Worm (Caenorhabditis elegans) whole organism, young adult: Measurements from ENCODE around the gene H40L08.8.

Experiments
- B0261.1 ChIP-seq: sonication (generic microtip); optimal IDR thresholded peaks from 2 replicates; lab custom pipeline; 2016; ENCODE audit warnings: mild to moderate bottlenecking, missing genetic modification characterization, moderate library complexity, missing compliant biosample characterization
- F10E7.11 ChIP-seq: sonication (generic microtip); optimal IDR thresholded peaks from 2 replicates; lab custom pipeline; 2017; ENCODE audit warnings: mild to moderate bottlenecking, missing genetic modification characterization, moderate library complexity, missing compliant biosample characterization
- F23B12.7 ChIP-seq: sonication (generic microtip); optimal IDR thresholded peaks from 2 replicates; lab custom pipeline; 2017; ENCODE audit warnings: missing genetic modification characterization, mild to moderate bottlenecking, missing compliant biosample characterization, antibody characterized with exemption, moderate library complexity; ENCODE audit not compliant: insufficient read depth
- F39B2.1 ChIP-seq: fragments of 200-800 bp; sonication (Bioruptor generic); IDR thresholded peaks from 2 replicates; pipeline ENCODE4 v1.3.6; 2022; ENCODE audit warnings: missing genetic modification reagents, missing genetic modification characterization, missing compliant biosample characterization
- T07F8.4 ChIP-seq: sonication (generic microtip); optimal IDR thresholded peaks from 2 replicates; lab custom pipeline; 2016; ENCODE audit warnings: mild to moderate bottlenecking, missing genetic modification characterization, moderate library complexity, missing compliant biosample characterization
- Y56A3A.18 ChIP-seq: fragments of 200-800 bp; sonication (Bioruptor generic); IDR thresholded peaks from 2 replicates; pipeline ENCODE4 v1.3.6; 2022; ENCODE audit warnings: missing genetic modification reagents, missing genetic modification characterization, missing compliant biosample characterization
- Y67H2A.10 ChIP-seq: fragments of 200-800 bp; sonication (Bioruptor generic); conservative IDR thresholded peaks from 2 replicates; pipeline ENCODE4 v1.3.6; 2022; ENCODE audit warnings: missing genetic modification reagents, missing genetic modification characterization, missing compliant biosample characterization
- ZK185.1 ChIP-seq: sonication (generic microtip); optimal IDR thresholded peaks from 2 replicates; lab custom pipeline; 2016; ENCODE audit warnings: mild to moderate bottlenecking, missing genetic modification characterization, missing compliant biosample characterization; ENCODE audit not compliant: poor library complexity, severe bottlenecking
- ama-1 ChIP-seq, 3 experiments: fragments of 150-350 bp in 1 of 3; sonication (generic microtip) in 2 of 3; optimal IDR thresholded peaks; 2 replicates each; lab custom pipeline; 2014 to 2018; ENCODE audit warnings: missing biosample characterization in 2 of 3, missing genetic modification characterization in 2 of 3, missing genetic modification reagents in 2 of 3
- athp-1 ChIP-seq: sonication (generic microtip); optimal IDR thresholded peaks from 2 replicates; lab custom pipeline; 2017; ENCODE audit warnings: mild to moderate bottlenecking, missing genetic modification characterization, missing compliant biosample characterization
- ccch-3 ChIP-seq: fragments of 200-800 bp; sonication (Bioruptor generic); optimal IDR thresholded peaks from 2 replicates; lab custom pipeline; 2018; ENCODE audit warnings: mild to moderate bottlenecking, missing genetic modification characterization, missing compliant biosample characterization
- ceh-58 ChIP-seq: fragments of 200-800 bp; sonication (Bioruptor generic); IDR thresholded peaks from 2 replicates; pipeline ENCODE4 v1.3.6; 2022; ENCODE audit warnings: missing genetic modification characterization, missing compliant biosample characterization
- ceh-79 ChIP-seq: sonication (generic microtip); optimal IDR thresholded peaks from 2 replicates; lab custom pipeline; 2017; ENCODE audit warnings: mild to moderate bottlenecking, missing genetic modification characterization, missing compliant biosample characterization
- egrh-3 ChIP-seq: fragments of 200-800 bp; sonication (Bioruptor generic); IDR thresholded peaks from 2 replicates; pipeline ENCODE4 v1.3.6; 2022; ENCODE audit warnings: missing genetic modification reagents, missing genetic modification characterization, missing compliant biosample characterization
- fkh-3 ChIP-seq: sonication (generic microtip); optimal IDR thresholded peaks from 2 replicates; lab custom pipeline; 2016; ENCODE audit warnings: mild to moderate bottlenecking, missing genetic modification characterization, missing compliant biosample characterization
- hmg-1.2 ChIP-seq: fragments of 200-800 bp; sonication (Bioruptor generic); IDR thresholded peaks from 2 replicates; pipeline ENCODE4 v1.3.6; 2022; ENCODE audit warnings: missing genetic modification reagents, missing genetic modification characterization, missing compliant biosample characterization
- hmg-20 ChIP-seq: fragments of 200-800 bp; sonication (Bioruptor generic); IDR thresholded peaks from 2 replicates; pipeline ENCODE4 v1.3.6; 2022; ENCODE audit warnings: missing genetic modification reagents, missing genetic modification characterization, missing compliant biosample characterization
- hrde-1 ChIP-seq: sonication (generic microtip); optimal IDR thresholded peaks from 2 replicates; lab custom pipeline; 2016; ENCODE audit warnings: missing genetic modification characterization, mild to moderate bottlenecking, missing compliant biosample characterization, moderate library complexity, missing genotype, missing genetic modification reagents, borderline replicate concordance
- lir-1 ChIP-seq: fragments of 200-800 bp; sonication (Bioruptor generic); conservative IDR thresholded peaks from 2 replicates; pipeline ENCODE4 v1.3.6; 2022; ENCODE audit warnings: missing genetic modification reagents, missing genetic modification characterization, missing compliant biosample characterization
- madf-10 ChIP-seq: sonication (generic microtip); optimal IDR thresholded peaks from 2 replicates; lab custom pipeline; 2016; ENCODE audit warnings: mild to moderate bottlenecking, missing genetic modification characterization, missing compliant biosample characterization
- mes-4 ChIP-seq: sonication (generic microtip); optimal IDR thresholded peaks from 2 replicates; lab custom pipeline; 2016; ENCODE audit warnings: missing genotype, missing genetic modification characterization, missing compliant biosample characterization
- nfya-1 ChIP-seq: sonication (generic microtip); optimal IDR thresholded peaks from 2 replicates; lab custom pipeline; 2017; ENCODE audit warnings: antibody characterized with exemption, missing compliant biosample characterization, missing genetic modification characterization, borderline replicate concordance; ENCODE audit not compliant: insufficient read depth
- nhr-120 ChIP-seq: fragments of 200-800 bp; sonication (Bioruptor generic); IDR thresholded peaks from 2 replicates; pipeline ENCODE4 v1.3.6; 2022; ENCODE audit warnings: missing genetic modification characterization, missing compliant biosample characterization
- nhr-27 ChIP-seq: fragments of 200-800 bp; sonication (Bioruptor generic); optimal IDR thresholded peaks from 2 replicates; lab custom pipeline; 2018; ENCODE audit warnings: mild to moderate bottlenecking, missing genetic modification characterization, moderate library complexity, missing compliant biosample characterization
- rpc-1 ChIP-seq, 2 experiments: fragments of 150-350 bp in 1 of 2; sonication (generic microtip) in 1 of 2; optimal IDR thresholded peaks; 2 replicates each; lab custom pipeline; 2014 to 2018; ENCODE audit warnings: missing biosample characterization in 1 of 2, missing genetic modification characterization in 1 of 2, missing genetic modification reagents in 1 of 2, missing genotype in 1 of 2
- sdz-38 ChIP-seq: sonication (generic microtip); optimal IDR thresholded peaks from 2 replicates; lab custom pipeline; 2016; ENCODE audit warnings: missing genotype, missing genetic modification characterization, missing compliant biosample characterization
- snpc-4 ChIP-seq, 5 experiments: fragments of 150-350 bp in 1 of 5; sonication (generic microtip) in 4 of 5; optimal IDR thresholded peaks; 2 replicates each; lab custom pipeline; 2014 to 2018; ENCODE audit warnings: missing genetic modification characterization in 5 of 5, missing biosample characterization in 3 of 5, antibody characterized with exemption in 2 of 5, mild to moderate bottlenecking in 2 of 5, missing compliant biosample characterization in 2 of 5, missing genotype in 2 of 5, moderate library complexity in 2 of 5, missing genetic modification reagents in 1 of 5
- tbp1 ChIP-seq: fragments of 200-800 bp; sonication (Bioruptor generic); optimal IDR thresholded peaks from 2 replicates; lab custom pipeline; 2018; ENCODE audit warnings: mild to moderate bottlenecking, missing genetic modification characterization, missing compliant biosample characterization
- unc-130 ChIP-seq: sonication (generic microtip); optimal IDR thresholded peaks from 2 replicates; lab custom pipeline; 2016; ENCODE audit warnings: missing genetic modification reagents, missing genetic modification characterization, missing compliant biosample characterization
- zfh-2 ChIP-seq: fragments of 200-800 bp; sonication (Bioruptor generic); conservative IDR thresholded peaks from 2 replicates; pipeline ENCODE4 v1.3.6; 2022; ENCODE audit warnings: missing genetic modification reagents, missing genetic modification characterization, missing compliant biosample characterization
- ztf-25 ChIP-seq: fragments of 200-800 bp; sonication (Bioruptor generic); IDR thresholded peaks from 2 replicates; pipeline ENCODE4 v1.3.6; 2022; ENCODE audit warnings: missing genetic modification reagents, missing genetic modification characterization, missing compliant biosample characterization

The H40L08.8 gene

DNA sequence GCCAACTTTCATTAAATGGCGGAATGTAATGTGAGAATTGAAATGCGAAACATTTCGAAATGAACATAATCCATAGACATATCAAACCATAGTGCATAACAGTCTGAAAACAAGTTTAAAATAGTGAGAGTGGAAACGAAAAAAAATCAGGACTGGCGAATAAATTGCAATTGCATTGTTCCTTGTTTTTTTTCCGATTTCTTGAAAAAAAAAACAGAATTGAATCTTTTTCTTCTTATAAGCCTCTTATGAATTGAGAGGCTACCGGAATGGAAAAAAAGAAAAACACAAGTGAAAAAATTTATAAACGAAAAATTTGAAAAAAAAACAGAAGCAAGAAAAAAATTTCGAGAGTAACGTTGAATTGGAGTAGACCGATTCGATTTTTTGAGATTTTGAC, 39.1 kb upstream of the H40L08.8 start, which contains the start of gene R07D5.2:
TSS of gene R07D5.2 (minus strand) at position 101 of the 400 bp plus-strand sequence.
- TF ChIP-seq ZK185.1 (tag; lab: Kevin White, UChicago), result no peak
- TF ChIP-seq fkh-3 (tag; lab: Kevin White, UChicago), result no peak
- no peak for TF ChIP-seq hmg-1.2 (GFP tag; lab: Robert Waterston, UW)
- no peak for TF ChIP-seq Y56A3A.18
- TF ChIP-seq F39B2.1 (GFP tag; lab: Robert Waterston, UW), result no peak

DNA sequence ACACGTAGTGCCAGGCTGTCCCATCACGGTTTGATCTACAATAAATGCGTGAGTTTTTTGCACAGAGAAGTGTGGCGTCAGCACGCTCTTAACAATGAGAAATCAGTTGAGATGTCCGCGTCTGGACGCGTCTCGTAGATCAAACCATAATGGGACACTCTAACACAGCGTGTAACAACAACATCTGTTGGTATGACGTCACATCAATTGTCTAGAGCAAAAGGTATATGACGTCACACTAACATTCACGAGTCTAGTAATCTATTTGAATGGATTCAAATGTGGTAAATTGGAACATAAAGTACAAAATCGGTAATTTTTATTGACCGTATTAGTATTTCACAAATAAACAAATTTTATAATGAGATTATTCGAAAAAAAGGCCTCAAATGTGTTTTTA, 38.3 kb upstream of the H40L08.8 start:
- TF ChIP-seq hrde-1 (tag; lab: Kevin White, UChicago) (no peak), B0261.1 (tag; lab: Kevin White, UChicago) (no peak), mes-4 (tag; lab: Kevin White, UChicago) (no peak), sdz-38 (no peak), lir-1 (GFP tag; lab: Robert Waterston, UW) (no peak), madf-10 (tag; lab: Kevin White, UChicago) (no peak), F23B12.7 (tag; lab: Kevin White, UChicago) (no peak), unc-130 (GFP tag; lab: Kevin White, UChicago) (no peak), ccch-3 (GFP tag; lab: Kevin White, UChicago) (no peak), rpc-1 (optimal IDR thresholded peaks at IDR 0.05; lab: Kevin White, UChicago) (no peak), rpc-1 (tag; optimal IDR thresholded peaks at IDR 0.05; lab: Kevin White, UChicago) (no peak)

DNA sequence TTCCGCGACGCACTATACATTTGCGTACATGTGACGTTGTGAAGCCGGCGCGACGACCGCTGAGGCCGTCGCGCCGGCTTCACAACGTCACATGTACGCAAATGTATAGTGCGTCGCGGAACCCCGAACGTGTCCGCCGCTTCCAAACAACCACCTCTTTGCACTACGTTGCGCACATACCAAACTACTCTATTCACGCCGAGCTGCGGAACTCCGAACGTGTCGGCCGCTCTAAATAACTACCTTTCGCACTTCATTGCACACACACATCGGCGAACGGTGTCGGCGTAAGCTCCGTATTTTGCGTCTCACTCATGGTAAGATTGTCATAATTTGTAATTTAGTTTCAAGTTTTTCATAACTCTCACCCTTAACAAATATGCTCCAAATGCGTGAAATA, 34.7 kb upstream of the H40L08.8 start:
- TF ChIP-seq ceh-58 (0 out of 2 replicates have a peak, but pooled peaks have one; percentile 41), Y67H2A.10 (GFP tag; lab: Robert Waterston, UW) (no peak), snpc-4 (GFP tag; optimal IDR thresholded peaks at IDR 0.05; lab: Kevin White, UChicago) (no peak), snpc-4 (tag; optimal IDR thresholded peaks at IDR 0.05; lab: Kevin White, UChicago) (peak in 2 of 4 experiments; percentile 34 to 71), T07F8.4 (tag; lab: Kevin White, UChicago) (no peak), hmg-20 (no peak), F39B2.1 (GFP tag; lab: Robert Waterston, UW) (no peak), ztf-25 (GFP tag; lab: Robert Waterston, UW) (0 out of 2 replicates have a peak, but pooled peaks have one; percentile 32)

DNA sequence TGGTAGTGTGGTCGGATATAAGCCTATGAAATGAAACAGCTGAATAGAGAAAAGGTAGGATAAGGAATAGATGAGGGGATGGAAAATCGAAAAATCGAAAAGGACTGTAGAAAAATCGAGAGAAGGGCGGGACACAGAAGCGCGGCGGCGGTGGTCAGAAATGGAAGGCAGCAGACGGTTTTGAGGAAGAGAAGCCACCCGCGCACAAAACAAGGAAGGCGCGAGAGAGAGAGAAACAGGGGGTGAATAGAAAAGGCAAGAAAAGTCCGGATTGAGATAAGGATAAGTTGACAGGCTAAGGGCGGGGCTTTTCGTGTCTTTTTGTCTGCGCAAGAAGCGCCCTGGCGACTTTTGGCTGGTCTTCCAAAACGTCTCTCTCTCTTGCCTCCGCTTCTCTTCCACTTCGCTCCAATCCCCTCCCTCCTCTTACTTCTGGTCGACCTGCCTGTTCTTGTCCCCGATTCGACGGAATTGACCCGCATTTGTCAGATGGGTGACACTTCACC, 30.4 kb upstream of the H40L08.8 start, which contains the start of gene mlt-9:
TSS of gene mlt-9 (minus strand) at position 51 of the 506 bp plus-strand sequence.
- TF ChIP-seq ceh-79 (tag; lab: Kevin White, UChicago), result no peak
- TF ChIP-seq zfh-2 (GFP tag; lab: Robert Waterston, UW), result peak; percentile 77

DNA sequence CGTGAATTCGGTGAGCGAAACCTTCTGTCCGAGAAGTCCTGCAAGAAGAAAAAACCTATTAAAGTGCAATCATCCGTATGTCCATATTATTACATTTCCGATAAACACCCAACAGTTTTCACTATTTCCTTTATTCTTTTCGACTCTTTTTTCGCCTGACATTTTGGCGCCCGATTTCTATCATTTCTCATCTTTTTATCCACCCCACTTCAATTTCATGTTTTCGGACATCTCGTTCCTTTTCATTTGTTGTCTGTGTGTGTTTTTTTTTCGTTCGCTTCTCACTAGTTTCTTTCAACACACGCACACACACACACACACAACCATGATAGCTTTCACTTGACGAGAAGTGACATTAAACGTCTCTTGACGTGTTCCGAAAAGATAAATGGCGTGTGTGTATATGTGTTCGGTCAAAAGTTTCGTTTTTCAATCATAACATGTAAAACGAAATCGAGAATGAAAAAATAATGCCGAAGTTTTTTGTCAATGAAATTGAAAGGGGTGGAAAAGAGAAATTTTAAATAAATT, 27.6 kb upstream of the H40L08.8 start:
- TF ChIP-seq athp-1 (tag; lab: Kevin White, UChicago) (no peak), F10E7.11 (no peak), nhr-120 (GFP tag; lab: Robert Waterston, UW) (no peak), tbp1 (GFP tag; lab: Kevin White, UChicago) (no peak), nhr-27 (tag; lab: Kevin White, UChicago) (no peak), nfya-1 (tag; lab: Kevin White, UChicago) (no peak), ama-1 (optimal IDR thresholded peaks at IDR 0.05; lab: Kevin White, UChicago) (no peak), ama-1 (GFP tag; optimal IDR thresholded peaks at IDR 0.05; lab: Kevin White, UChicago) (no peak), egrh-3 (no peak)
- TF ChIP-seq, all 124 proteins: peak for 0
